Worm (Caenorhabditis elegans) whole organism, mixed stage, embryonic: ENCODE measurements around the gene hsb-1.

ENCODE experiments used
- bed-3 ChIP-seq: fragments of 200-800 bp; sonication (Bioruptor generic); optimal IDR thresholded peaks from 3 replicates; lab custom pipeline; 2018; ENCODE audit warnings: mild to moderate bottlenecking, missing genetic modification characterization, moderate library complexity, missing compliant biosample characterization
- blmp-1 ChIP-seq: fragments of 150-350 bp; optimal IDR thresholded peaks from 2 replicates; lab custom pipeline; 2014; ENCODE audit warnings: missing biosample characterization, missing genetic modification characterization
- ceh-39 ChIP-seq: fragments of 150-350 bp; optimal IDR thresholded peaks from 2 replicates; lab custom pipeline; 2014; ENCODE audit warnings: missing biosample characterization, missing genetic modification characterization
- ceh-43 ChIP-seq: fragments of 200-800 bp; sonication (Bioruptor generic); optimal IDR thresholded peaks from 2 replicates; lab custom pipeline; 2018; ENCODE audit warnings: mild to moderate bottlenecking, missing genetic modification characterization, moderate library complexity, missing compliant biosample characterization
- ceh-83 ChIP-seq: fragments of 200-800 bp; sonication (Bioruptor generic); optimal IDR thresholded peaks from 2 replicates; lab custom pipeline; 2018; ENCODE audit warnings: mild to moderate bottlenecking, missing genetic modification characterization, missing compliant biosample characterization
- ces-1 ChIP-seq: fragments of 150-350 bp; optimal IDR thresholded peaks from 2 replicates; lab custom pipeline; 2014; ENCODE audit warnings: missing biosample characterization, missing genetic modification reagents, missing genetic modification characterization
- cnd-1 ChIP-seq: fragments of 200-800 bp; sonication (Bioruptor generic); optimal IDR thresholded peaks from 2 replicates; lab custom pipeline; 2018; ENCODE audit warnings: mild to moderate bottlenecking, missing genetic modification characterization, missing compliant biosample characterization
- drap-1 ChIP-seq: fragments of 200-800 bp; sonication (Bioruptor generic); optimal IDR thresholded peaks from 3 replicates; lab custom pipeline; 2018; ENCODE audit warnings: mild to moderate bottlenecking, missing genetic modification characterization, missing compliant biosample characterization
- elt-1 ChIP-seq: sonication (generic microtip); optimal IDR thresholded peaks from 2 replicates; lab custom pipeline; 2017; ENCODE audit warnings: missing genetic modification characterization, mild to moderate bottlenecking, missing compliant biosample characterization, antibody characterized with exemption, moderate library complexity, borderline replicate concordance; ENCODE audit not compliant: insufficient read depth
- elt-3 ChIP-seq: fragments of 150-350 bp; optimal IDR thresholded peaks from 2 replicates; lab custom pipeline; 2014; ENCODE audit warnings: missing biosample characterization, missing genetic modification characterization
- flh-1 ChIP-seq: fragments of 200-800 bp; sonication (Bioruptor generic); optimal IDR thresholded peaks from 2 replicates; lab custom pipeline; 2018; ENCODE audit warnings: mild to moderate bottlenecking, missing genetic modification characterization, moderate library complexity, missing compliant biosample characterization
- ham-2 ChIP-seq: fragments of 200-800 bp; sonication (Bioruptor generic); optimal IDR thresholded peaks from 2 replicates; lab custom pipeline; 2018; ENCODE audit warnings: mild to moderate bottlenecking, missing genetic modification characterization, missing compliant biosample characterization
- hlh-1 ChIP-seq: fragments of 150-350 bp; optimal IDR thresholded peaks from 2 replicates; lab custom pipeline; 2014; ENCODE audit warnings: missing biosample characterization, missing genetic modification reagents, missing genetic modification characterization
- lin-13 ChIP-seq: fragments of 150-350 bp; optimal IDR thresholded peaks from 2 replicates; lab custom pipeline; 2014; ENCODE audit warnings: missing biosample characterization, missing genetic modification characterization
- lin-32 ChIP-seq: fragments of 200-800 bp; sonication (Bioruptor generic); optimal IDR thresholded peaks from 2 replicates; lab custom pipeline; 2018; ENCODE audit warnings: mild to moderate bottlenecking, missing genetic modification characterization, missing compliant biosample characterization
- lsy-2 ChIP-seq: fragments of 150-350 bp; optimal IDR thresholded peaks from 2 replicates; lab custom pipeline; 2014; ENCODE audit warnings: missing biosample characterization, missing genetic modification characterization
- mep-1 ChIP-seq: fragments of 150-350 bp; optimal IDR thresholded peaks from 2 replicates; lab custom pipeline; 2017; ENCODE audit warnings: missing biosample characterization, missing genetic modification reagents, missing genetic modification characterization, inconsistent platforms
- mls-2 ChIP-seq: sonication (generic microtip); optimal IDR thresholded peaks from 2 replicates; lab custom pipeline; 2016; ENCODE audit warnings: mild to moderate bottlenecking, missing genetic modification characterization, moderate library complexity, missing compliant biosample characterization
- nhr-2 ChIP-seq: fragments of 150-350 bp; optimal IDR thresholded peaks from 2 replicates; lab custom pipeline; 2014; ENCODE audit warnings: missing biosample characterization, missing genetic modification characterization
- nhr-237 ChIP-seq: fragments of 150-350 bp; optimal IDR thresholded peaks from 2 replicates; lab custom pipeline; 2014; ENCODE audit warnings: missing biosample characterization, missing genetic modification characterization
- nhr-28 ChIP-seq: fragments of 150-350 bp; optimal IDR thresholded peaks from 2 replicates; lab custom pipeline; 2014; ENCODE audit warnings: missing biosample characterization, missing genetic modification characterization
- nhr-76 ChIP-seq: sonication (generic microtip); optimal IDR thresholded peaks from 2 replicates; lab custom pipeline; 2017; ENCODE audit warnings: missing biosample characterization, missing genetic modification characterization
- pha-4 ChIP-seq: fragments of 150-350 bp; optimal IDR thresholded peaks from 2 replicates; lab custom pipeline; 2018; ENCODE audit warnings: missing biosample characterization, missing genetic modification reagents, missing genetic modification characterization
- sem-2 ChIP-seq: fragments of 200-800 bp; sonication (Bioruptor generic); optimal IDR thresholded peaks from 2 replicates; lab custom pipeline; 2018; ENCODE audit warnings: mild to moderate bottlenecking, missing genetic modification characterization, missing compliant biosample characterization
- sptf-1 ChIP-seq: sonication (generic microtip); optimal IDR thresholded peaks from 2 replicates; lab custom pipeline; 2017; ENCODE audit warnings: mild to moderate bottlenecking, missing genetic modification characterization, moderate library complexity, missing compliant biosample characterization
- tbx-8 ChIP-seq: fragments of 200-800 bp; sonication (Bioruptor generic); optimal IDR thresholded peaks from 2 replicates; lab custom pipeline; 2018; ENCODE audit warnings: mild to moderate bottlenecking, missing genetic modification characterization, moderate library complexity, missing compliant biosample characterization
- unc-120 ChIP-seq: sonication (generic microtip); optimal IDR thresholded peaks from 2 replicates; lab custom pipeline; 2017; ENCODE audit warnings: missing genetic modification characterization, missing compliant biosample characterization; ENCODE audit not compliant: poor library complexity, severe bottlenecking
- unc-39 ChIP-seq: fragments of 150-350 bp; optimal IDR thresholded peaks from 2 replicates; lab custom pipeline; 2014; ENCODE audit warnings: missing biosample characterization, missing genetic modification characterization
- unc-62 ChIP-seq: fragments of 150-350 bp; optimal IDR thresholded peaks from 2 replicates; lab custom pipeline; 2014; ENCODE audit warnings: missing biosample characterization, missing genetic modification reagents, missing genetic modification characterization
- zip-8 ChIP-seq: fragments of 150-350 bp; optimal IDR thresholded peaks from 2 replicates; lab custom pipeline; 2014; ENCODE audit warnings: missing biosample characterization, missing genetic modification characterization
- ztf-11 ChIP-seq: fragments of 150-350 bp; optimal IDR thresholded peaks from 2 replicates; lab custom pipeline; 2014; ENCODE audit warnings: missing biosample characterization, missing genetic modification characterization

The hsb-1 gene

ce11 chrIV:12590373-12590772 lies 23.3 kb upstream of the hsb-1 start, which contains the start of gene cul-6:
Gene cul-6 (minus strand): TSS chrIV:12590451.
- TF ChIP-seq lin-32 (GFP tag; lab: Kevin White, UChicago) = no peak
- TF ChIP-seq cnd-1 (tag; lab: Kevin White, UChicago) = no peak
- no peak for TF ChIP-seq bed-3 (GFP tag; lab: Kevin White, UChicago)
- no peak for TF ChIP-seq unc-39
- no peak for TF ChIP-seq elt-3 (tag; lab: Kevin White, UChicago)
- TF ChIP-seq ham-2 (GFP tag; lab: Kevin White, UChicago) = no peak
- no peak for TF ChIP-seq sptf-1 (tag; lab: Kevin White, UChicago)
- no peak for TF ChIP-seq tbx-8 (GFP tag; lab: Kevin White, UChicago)
- TF ChIP-seq zip-8 (tag; lab: Kevin White, UChicago) = no peak
- no peak for TF ChIP-seq elt-1 (tag; lab: Kevin White, UChicago)
- no peak for TF ChIP-seq unc-120 (tag; lab: Kevin White, UChicago)
- TF ChIP-seq ceh-83 (GFP tag; lab: Kevin White, UChicago) = no peak
- TF ChIP-seq blmp-1 (tag; lab: Kevin White, UChicago) = no peak
- no peak for TF ChIP-seq flh-1 (GFP tag; lab: Kevin White, UChicago)
- no peak for TF ChIP-seq nhr-76 (tag; lab: Kevin White, UChicago)

- TF ChIP-seq ham-2 (GFP tag; lab: Kevin White, UChicago) = no peak
- TF ChIP-seq hlh-1 (tag; lab: Kevin White, UChicago) = no peak
- TF ChIP-seq ceh-83 (GFP tag; lab: Kevin White, UChicago) = no peak
- TF ChIP-seq unc-39 = no peak
- no peak for TF ChIP-seq lin-32 (GFP tag; lab: Kevin White, UChicago)
- TF ChIP-seq bed-3 (GFP tag; lab: Kevin White, UChicago) = no peak
- no peak for TF ChIP-seq mep-1 (tag; lab: Kevin White, UChicago)
- no peak for TF ChIP-seq elt-3 (tag; lab: Kevin White, UChicago)
- TF ChIP-seq ceh-43 (GFP tag; lab: Kevin White, UChicago) = no peak
- no peak for TF ChIP-seq ceh-39 (tag; lab: Kevin White, UChicago)
- no peak for TF ChIP-seq nhr-237 (tag; lab: Kevin White, UChicago)
- TF ChIP-seq unc-120 (tag; lab: Kevin White, UChicago) = no peak
- no peak for TF ChIP-seq nhr-28 (tag; lab: Kevin White, UChicago)
These were observed 18.9 kb upstream of the hsb-1 start, which contains the start of gene K08E7.8 for ce11 chrIV:12585966-12586365. Gene K08E7.8 (minus strand): TSS chrIV:12586066.

- TF ChIP-seq ztf-11 (tag; lab: Kevin White, UChicago) (no peak), sptf-1 (tag; lab: Kevin White, UChicago) (peak; percentile 6), lin-13 (tag; lab: Kevin White, UChicago) (no peak), nhr-2 (no peak), flh-1 (GFP tag; lab: Kevin White, UChicago) (no peak), ces-1 (peak; percentile 54), hlh-1 (tag; lab: Kevin White, UChicago) (no peak), sem-2 (GFP tag; lab: Kevin White, UChicago) (no peak), unc-62 (GFP tag; lab: Kevin White, UChicago) (no peak)
These were observed 17.1 kb upstream of the hsb-1 start for ce11 chrIV:12584146-12584545.

ce11 chrIV:12583181-12583580 lies 16.2 kb upstream of the hsb-1 start:
- TF ChIP-seq ces-1 (peak; percentile 46), mep-1 (tag; lab: Kevin White, UChicago) (no peak), nhr-2 (no peak), ham-2 (GFP tag; lab: Kevin White, UChicago) (no peak)

ce11 chrIV:12581046-12581445 lies 14.0 kb upstream of the hsb-1 start, which contains the start of gene K08E7.6:
Gene K08E7.6 (minus strand): TSS chrIV:12581146.
- TF ChIP-seq mls-2 (tag; lab: Kevin White, UChicago) (no peak), drap-1 (GFP tag; lab: Kevin White, UChicago) (no peak), nhr-28 (tag; lab: Kevin White, UChicago) (no peak), bed-3 (GFP tag; lab: Kevin White, UChicago) (no peak), ceh-43 (GFP tag; lab: Kevin White, UChicago) (no peak), elt-3 (tag; lab: Kevin White, UChicago) (no peak), pha-4 (tag; lab: Kevin White, UChicago) (no peak), hlh-1 (tag; lab: Kevin White, UChicago) (no peak), ceh-39 (tag; lab: Kevin White, UChicago) (no peak), tbx-8 (GFP tag; lab: Kevin White, UChicago) (no peak), nhr-2 (no peak), lsy-2 (tag; lab: Kevin White, UChicago) (no peak), elt-1 (tag; lab: Kevin White, UChicago) (no peak), sptf-1 (tag; lab: Kevin White, UChicago) (no peak)
